Worm (Caenorhabditis elegans): Measurements from ENCODE around the gene C06C3.10.

C06C3.10 gene

ce11 chrII:9343955-9344354 is 33.1 kb downstream of the C06C3.10 start:
- TF ChIP-seq unc-62 (GFP tag; optimal IDR thresholded peaks at IDR 0.05), result peak; percentile 58
- TF ChIP-seq lin-15B (tag; optimal IDR thresholded peaks at IDR 0.05), result no peak
- TF ChIP-seq nhr-43 (tag; optimal IDR thresholded peaks at IDR 0.05; ENCODE audit: poor library complexity, severe bottlenecking), result peak; percentile 92
- TF ChIP-seq nhr-25 (tag; optimal IDR thresholded peaks at IDR 0.05), result peak; percentile 51
- peak; percentile 65 for TF ChIP-seq nhr-23 (tag; optimal IDR thresholded peaks at IDR 0.05)
- no peak for TF ChIP-seq pha-4 (tag; optimal IDR thresholded peaks at IDR 0.05)
- TF ChIP-seq tbx-2 (tag; optimal IDR thresholded peaks at IDR 0.05), result peak; percentile 39
- peak in 2 of 3 experiments; percentile 59 to 86 for TF ChIP-seq elt-3 (tag; optimal IDR thresholded peaks at IDR 0.05)

- TF ChIP-seq nhr-25 (tag; optimal IDR thresholded peaks at IDR 0.05) (peak; percentile 9), eor-1 (tag; optimal IDR thresholded peaks at IDR 0.05) (no peak), nhr-11 (tag; optimal IDR thresholded peaks at IDR 0.05) (no peak), nhr-76 (tag; optimal IDR thresholded peaks at IDR 0.05) (no peak), ama-1 (optimal IDR thresholded peaks at IDR 0.05) (peak; percentile 85), egl-5 (tag; optimal IDR thresholded peaks at IDR 0.05) (no peak), ztf-4 (tag; optimal IDR thresholded peaks at IDR 0.05) (no peak), snpc-4 (tag; optimal IDR thresholded peaks at IDR 0.05) (no peak)
Observed at ce11 chrII:9338859-9339258, 38.2 kb downstream of the C06C3.10 start, which contains the start of gene ttll-12. ttll-12 (plus strand) TSS chrII:9338997.

ce11 chrII:9336651-9337050 is 40.4 kb downstream of the C06C3.10 start:
- TF ChIP-seq fos-1 (tag; optimal IDR thresholded peaks at IDR 0.05) (no peak), ceh-9 (tag; optimal IDR thresholded peaks at IDR 0.05) (no peak), pha-4 (tag; optimal IDR thresholded peaks at IDR 0.05) (peak; percentile 12), ama-1 (optimal IDR thresholded peaks at IDR 0.05) (peak; percentile 31), nhr-25 (tag; optimal IDR thresholded peaks at IDR 0.05) (no peak), egl-5 (tag; optimal IDR thresholded peaks at IDR 0.05) (no peak)

- TF ChIP-seq fos-1 (tag; optimal IDR thresholded peaks at IDR 0.05) (no peak), ceh-82 (tag; optimal IDR thresholded peaks at IDR 0.05) (no peak), ceh-28 (tag; optimal IDR thresholded peaks at IDR 0.05) (peak; percentile 46)
Observed at ce11 chrII:9333714-9334113, 43.3 kb downstream of the C06C3.10 start, which contains the start of gene scp-1. scp-1 (plus strand) TSS chrII:9334014.

ce11 chrII:9333034-9333433 is 44.0 kb downstream of the C06C3.10 start:
- TF ChIP-seq elt-3 (tag; optimal IDR thresholded peaks at IDR 0.05) (no peak), egl-27 (tag; optimal IDR thresholded peaks at IDR 0.05) (no peak), skn-1 (tag; optimal IDR thresholded peaks at IDR 0.05) (no peak), nhr-12 (tag; optimal IDR thresholded peaks at IDR 0.05) (no peak), sea-2 (GFP tag; optimal IDR thresholded peaks at IDR 0.05) (no peak), eor-1 (tag; optimal IDR thresholded peaks at IDR 0.05) (no peak)

- TF ChIP-seq ceh-82 (tag; optimal IDR thresholded peaks at IDR 0.05) (no peak), fos-1 (tag; optimal IDR thresholded peaks at IDR 0.05) (no peak), ZK546.5 (tag; optimal IDR thresholded peaks at IDR 0.05) (no peak), R02D3.7 (tag; optimal IDR thresholded peaks at IDR 0.05) (no peak), snpc-4 (tag; optimal IDR thresholded peaks at IDR 0.05) (no peak), ceh-9 (tag; optimal IDR thresholded peaks at IDR 0.05) (no peak), unc-62 (GFP tag; optimal IDR thresholded peaks at IDR 0.05) (no peak), elt-1 (tag; optimal IDR thresholded peaks at IDR 0.05) (no peak), egl-5 (tag; optimal IDR thresholded peaks at IDR 0.05) (no peak), elt-2 (tag; optimal IDR thresholded peaks at IDR 0.05) (no peak), jun-1 (tag; optimal IDR thresholded peaks at IDR 0.05) (no peak), nfya-1 (tag; optimal IDR thresholded peaks at IDR 0.05; ENCODE audit: insufficient read depth) (no peak), fkh-2 (tag; optimal IDR thresholded peaks at IDR 0.05) (no peak), ztf-4 (tag; optimal IDR thresholded peaks at IDR 0.05) (no peak), tbx-2 (tag; optimal IDR thresholded peaks at IDR 0.05) (no peak), nhr-11 (tag; optimal IDR thresholded peaks at IDR 0.05) (no peak), nhr-43 (tag; optimal IDR thresholded peaks at IDR 0.05; ENCODE audit: poor library complexity, severe bottlenecking) (no peak), fkh-10 (GFP tag; optimal IDR thresholded peaks at IDR 0.05) (no peak), ztf-11 (tag; optimal IDR thresholded peaks at IDR 0.05) (no peak), pqm-1 (tag; optimal IDR thresholded peaks at IDR 0.05) (no peak)
Observed at ce11 chrII:9331343-9331742, 45.7 kb downstream of the C06C3.10 start, which contains the start of gene eif-3.F. eif-3.F (plus strand) TSS chrII:9331643.

Measured in whole organism, L3 larva.